Worm (Caenorhabditis elegans) whole organism, mixed stage, embryonic: ENCODE measurements around the gene Y37H2A.7.

Experiments
- bed-3 ChIP-seq: fragments of 200-800 bp; sonication (Bioruptor generic); optimal IDR thresholded peaks from 3 replicates; lab custom pipeline; 2018; ENCODE audit warnings: mild to moderate bottlenecking, missing genetic modification characterization, moderate library complexity, missing compliant biosample characterization
- elt-1 ChIP-seq: sonication (generic microtip); optimal IDR thresholded peaks from 2 replicates; lab custom pipeline; 2017; ENCODE audit warnings: missing genetic modification characterization, mild to moderate bottlenecking, missing compliant biosample characterization, antibody characterized with exemption, moderate library complexity, borderline replicate concordance; ENCODE audit not compliant: insufficient read depth
- elt-3 ChIP-seq: fragments of 150-350 bp; optimal IDR thresholded peaks from 2 replicates; lab custom pipeline; 2014; ENCODE audit warnings: missing biosample characterization, missing genetic modification characterization
- lin-13 ChIP-seq: fragments of 150-350 bp; optimal IDR thresholded peaks from 2 replicates; lab custom pipeline; 2014; ENCODE audit warnings: missing biosample characterization, missing genetic modification characterization
- lsy-2 ChIP-seq: fragments of 150-350 bp; optimal IDR thresholded peaks from 2 replicates; lab custom pipeline; 2014; ENCODE audit warnings: missing biosample characterization, missing genetic modification characterization
- mep-1 ChIP-seq: fragments of 150-350 bp; optimal IDR thresholded peaks from 2 replicates; lab custom pipeline; 2017; ENCODE audit warnings: missing biosample characterization, missing genetic modification reagents, missing genetic modification characterization, inconsistent platforms
- nhr-12 ChIP-seq: fragments of 150-350 bp; optimal IDR thresholded peaks from 2 replicates; lab custom pipeline; 2014; ENCODE audit warnings: missing biosample characterization, missing genetic modification characterization
- nhr-237 ChIP-seq: fragments of 150-350 bp; optimal IDR thresholded peaks from 2 replicates; lab custom pipeline; 2014; ENCODE audit warnings: missing biosample characterization, missing genetic modification characterization
- nhr-28 ChIP-seq: fragments of 150-350 bp; optimal IDR thresholded peaks from 2 replicates; lab custom pipeline; 2014; ENCODE audit warnings: missing biosample characterization, missing genetic modification characterization
- pha-4 ChIP-seq: fragments of 150-350 bp; optimal IDR thresholded peaks from 2 replicates; lab custom pipeline; 2018; ENCODE audit warnings: missing biosample characterization, missing genetic modification reagents, missing genetic modification characterization
- snpc-4 ChIP-seq: fragments of 150-350 bp; optimal IDR thresholded peaks from 2 replicates; lab custom pipeline; 2014; ENCODE audit warnings: missing biosample characterization, missing genetic modification characterization
- unc-39 ChIP-seq: fragments of 150-350 bp; optimal IDR thresholded peaks from 2 replicates; lab custom pipeline; 2014; ENCODE audit warnings: missing biosample characterization, missing genetic modification characterization
- unc-62 ChIP-seq: fragments of 150-350 bp; optimal IDR thresholded peaks from 2 replicates; lab custom pipeline; 2014; ENCODE audit warnings: missing biosample characterization, missing genetic modification reagents, missing genetic modification characterization
- ztf-11 ChIP-seq: fragments of 150-350 bp; optimal IDR thresholded peaks from 2 replicates; lab custom pipeline; 2014; ENCODE audit warnings: missing biosample characterization, missing genetic modification characterization

- TF ChIP-seq ztf-11 (tag; lab: Kevin White, UChicago) (no peak), nhr-237 (tag; lab: Kevin White, UChicago) (no peak), unc-39 (tag; lab: Kevin White, UChicago) (no peak), lsy-2 (tag; lab: Kevin White, UChicago) (no peak), unc-62 (GFP tag; lab: Kevin White, UChicago) (no peak), elt-1 (tag; lab: Kevin White, UChicago) (no peak), pha-4 (tag; lab: Kevin White, UChicago) (no peak), lin-13 (tag; lab: Kevin White, UChicago) (no peak), mep-1 (no peak), nhr-12 (tag; lab: Kevin White, UChicago) (no peak), elt-3 (no peak), snpc-4 (tag; lab: Kevin White, UChicago) (no peak), bed-3 (GFP tag; lab: Kevin White, UChicago) (no peak), nhr-28 (no peak)
These were observed 8.3 kb upstream of the Y37H2A.7 start, which contains the start of gene Y37H2A.13 for ce11 chrV:18142549-18142948.
